Worm (Caenorhabditis elegans): ENCODE measurements around the gene fbxb-85.

Gene fbxb-85

DNA sequence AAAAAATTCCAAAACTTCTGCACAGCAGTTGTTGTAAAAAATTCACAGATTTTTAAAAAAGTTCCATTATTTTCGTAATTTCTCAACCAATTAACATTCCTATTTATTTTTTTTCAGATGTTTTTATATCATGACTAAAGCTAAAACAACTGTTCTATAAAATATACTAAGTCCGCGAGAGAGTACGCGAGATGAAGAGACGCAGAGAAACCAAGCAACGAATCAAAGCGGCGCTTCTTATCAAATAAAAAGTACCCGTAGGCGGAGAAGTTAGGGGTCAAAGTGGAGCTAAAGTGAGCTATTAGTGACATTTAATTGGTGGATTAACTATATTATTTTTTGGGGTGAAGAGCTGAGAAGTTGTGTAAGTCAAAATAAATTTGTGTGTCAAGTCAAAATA, 16.1 kb downstream of the fbxb-85 start, which contains the start of gene sbsp-1:
TSS of gene sbsp-1 (plus strand) at position 301 of the 400 bp plus-strand sequence.
- TF ChIP-seq cog-1 (tag; optimal IDR thresholded peaks at IDR 0.05) (no peak), flt-1 (GFP tag; IDR thresholded peaks at IDR 0.05) (no peak), ztf-29 (GFP tag; IDR thresholded peaks at IDR 0.05) (no peak), ref-1 (GFP tag; conservative IDR thresholded peaks at IDR 0.05) (no peak), tab-1 (GFP tag; IDR thresholded peaks at IDR 0.05) (no peak), ztf-23 (GFP tag; IDR thresholded peaks at IDR 0.05) (no peak), med-1 (GFP tag; optimal IDR thresholded peaks at IDR 0.05; ENCODE audit: insufficient read depth) (no peak), T22C8.4 (GFP tag; IDR thresholded peaks at IDR 0.05) (no peak), klf-2 (GFP tag; conservative IDR thresholded peaks at IDR 0.05) (no peak)

DNA sequence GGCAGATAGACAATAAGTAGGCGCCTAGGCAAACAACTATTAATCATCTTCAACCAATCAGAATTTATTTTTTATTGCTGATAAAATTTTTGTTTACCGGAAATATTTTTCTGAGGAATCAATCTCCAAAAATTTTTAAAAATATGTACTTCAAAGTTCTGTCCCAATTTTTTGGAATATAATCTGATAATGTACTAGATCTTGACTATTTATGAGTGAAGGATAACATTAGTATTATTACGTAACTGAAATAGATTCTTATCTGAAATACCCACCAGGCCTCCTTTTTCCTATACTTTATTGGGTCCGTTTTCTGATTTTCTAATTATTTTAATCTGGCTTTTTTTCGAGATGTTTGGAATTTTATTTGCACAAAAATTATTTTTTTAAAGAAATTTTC, 17.3 kb downstream of the fbxb-85 start:
- TF ChIP-seq flt-1 (GFP tag; IDR thresholded peaks at IDR 0.05), result no peak

DNA sequence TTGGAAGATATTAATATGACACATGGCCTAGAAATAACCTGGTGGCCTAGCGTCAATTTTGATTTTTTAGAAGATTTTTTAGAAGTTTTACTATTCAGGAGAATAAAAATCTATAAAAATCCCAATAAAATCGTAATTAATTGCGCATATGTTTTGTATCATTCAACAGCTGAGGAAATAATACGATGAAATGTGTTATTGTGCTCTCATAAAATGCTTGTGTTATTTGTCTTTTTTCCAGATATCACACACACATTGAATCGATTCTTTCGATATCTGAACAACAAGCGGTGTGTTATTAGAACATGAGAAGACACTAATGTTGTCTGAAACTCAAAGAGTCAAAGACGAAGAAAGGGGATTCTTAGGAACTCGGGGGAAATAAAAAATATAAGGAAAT, 23.7 kb downstream of the fbxb-85 start:
- no peak for TF ChIP-seq tab-1 (GFP tag; IDR thresholded peaks at IDR 0.05)

DNA sequence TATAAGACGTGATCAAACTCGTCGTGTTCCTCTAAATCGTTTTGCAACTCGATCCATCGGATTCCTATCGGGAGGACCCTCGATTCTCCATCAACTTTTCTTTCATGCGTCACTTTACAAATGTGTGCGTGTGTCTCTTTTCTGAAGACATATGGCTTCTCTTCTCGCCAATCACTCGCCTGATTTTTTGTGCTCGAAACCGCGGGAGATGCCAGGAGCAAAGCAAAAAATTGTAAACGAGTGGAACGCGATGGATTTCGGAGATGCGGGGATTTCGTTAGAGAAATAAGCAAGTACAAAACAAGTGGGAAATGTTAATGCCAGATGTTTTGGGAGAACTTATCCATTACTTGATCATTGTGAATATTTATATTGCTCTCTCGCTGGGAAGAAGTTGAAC, 24.6 kb downstream of the fbxb-85 start:
- TF ChIP-seq ztf-23 (GFP tag; IDR thresholded peaks at IDR 0.05) (no peak), T22C8.4 (GFP tag; IDR thresholded peaks at IDR 0.05) (no peak), flt-1 (GFP tag; IDR thresholded peaks at IDR 0.05) (no peak), tab-1 (GFP tag; IDR thresholded peaks at IDR 0.05) (no peak), cog-1 (tag; optimal IDR thresholded peaks at IDR 0.05) (no peak), ztf-29 (GFP tag; IDR thresholded peaks at IDR 0.05) (no peak)

DNA sequence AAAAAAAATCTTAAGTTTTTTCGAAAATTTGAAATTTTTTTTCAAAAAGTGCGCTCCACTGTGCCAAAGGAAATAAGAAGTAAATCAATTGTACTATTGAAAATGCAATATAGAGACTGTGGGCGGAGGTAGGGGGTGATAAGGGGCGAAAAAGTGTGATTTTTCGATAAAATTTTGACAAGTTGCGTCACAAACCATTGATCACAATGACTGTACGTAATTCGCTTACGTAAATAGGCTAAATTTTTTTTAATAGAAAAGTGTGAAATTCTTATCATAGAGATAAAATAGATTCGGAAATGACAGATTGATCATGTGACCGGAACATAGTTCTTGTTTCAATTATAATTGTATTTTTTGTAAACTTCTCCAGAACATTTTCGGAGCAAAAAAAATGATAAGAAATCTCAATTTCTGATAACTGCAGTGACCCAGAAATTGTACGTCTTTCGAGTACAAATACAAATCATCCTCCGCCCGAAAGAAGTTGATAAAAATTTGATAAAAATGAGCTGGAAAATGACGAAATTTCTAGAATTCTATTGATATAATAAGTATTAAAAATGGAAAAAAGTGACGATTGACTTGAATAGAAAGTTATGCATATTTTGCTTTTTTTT, 26.2 kb downstream of the fbxb-85 start:
- TF ChIP-seq ref-1 (GFP tag; conservative IDR thresholded peaks at IDR 0.05) (no peak), med-1 (GFP tag; optimal IDR thresholded peaks at IDR 0.05; ENCODE audit: insufficient read depth) (no peak), ztf-23 (GFP tag; IDR thresholded peaks at IDR 0.05) (no peak), cog-1 (tag; optimal IDR thresholded peaks at IDR 0.05) (no peak), tab-1 (GFP tag; IDR thresholded peaks at IDR 0.05) (no peak), T22C8.4 (GFP tag; IDR thresholded peaks at IDR 0.05) (no peak), ztf-29 (GFP tag; IDR thresholded peaks at IDR 0.05) (no peak), flt-1 (GFP tag; IDR thresholded peaks at IDR 0.05) (no peak), klf-2 (GFP tag; conservative IDR thresholded peaks at IDR 0.05) (no peak)

DNA sequence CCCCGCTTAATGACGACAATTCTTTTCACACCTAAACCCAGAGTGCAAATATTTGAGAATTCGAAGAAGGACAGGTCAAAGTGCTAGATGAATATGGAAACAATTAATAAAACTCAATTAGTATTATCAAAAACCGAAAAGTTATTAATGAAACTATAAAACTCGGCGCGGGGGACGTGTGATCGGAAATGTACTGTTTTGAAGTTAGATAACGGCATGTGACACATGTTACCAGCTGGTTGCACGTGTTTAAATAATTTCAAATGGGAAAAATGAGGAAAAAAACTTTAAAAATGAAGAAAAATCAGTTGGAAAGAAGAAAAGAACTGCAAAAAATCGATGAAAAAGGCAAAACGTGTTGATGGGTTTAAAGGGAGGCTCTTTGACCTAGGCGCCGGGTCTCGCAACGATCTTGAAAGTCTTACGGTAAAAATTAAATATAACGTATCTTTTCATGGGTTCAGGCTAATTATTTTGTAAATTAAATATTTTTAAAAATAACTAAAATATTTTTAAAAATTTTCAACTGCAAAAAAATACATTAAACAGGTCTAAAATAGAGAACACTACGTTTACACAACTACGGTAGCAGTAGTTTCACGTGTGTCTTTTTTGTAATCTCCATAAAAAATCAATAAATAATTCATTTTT, 28.0 kb downstream of the fbxb-85 start:
- TF ChIP-seq cog-1 (tag; optimal IDR thresholded peaks at IDR 0.05), result no peak
- TF ChIP-seq ref-1 (GFP tag; conservative IDR thresholded peaks at IDR 0.05), result no peak
- TF ChIP-seq klf-2 (GFP tag; conservative IDR thresholded peaks at IDR 0.05), result no peak
- TF ChIP-seq ztf-29 (GFP tag; IDR thresholded peaks at IDR 0.05), result no peak

DNA sequence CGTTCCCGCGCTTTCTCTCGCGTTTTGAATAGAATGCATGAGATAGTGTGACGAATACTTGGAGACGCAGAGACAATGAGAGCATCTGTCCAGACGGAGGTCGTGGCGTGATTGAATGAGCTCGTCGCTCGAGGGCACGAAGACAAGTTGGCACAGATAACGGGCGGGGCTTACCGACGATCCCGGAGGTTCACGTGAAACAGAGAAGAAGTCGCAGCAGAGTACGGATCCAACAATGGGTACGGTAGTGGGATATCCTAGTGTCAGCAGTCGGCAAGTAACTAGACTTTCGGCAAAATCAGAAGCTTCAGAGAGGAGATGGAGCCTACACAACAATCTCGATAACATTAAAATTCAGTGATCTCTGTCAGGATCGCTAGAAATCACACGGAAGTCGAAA, 29.0 kb downstream of the fbxb-85 start:
- no peak for TF ChIP-seq klf-2 (GFP tag; conservative IDR thresholded peaks at IDR 0.05)
- no peak for TF ChIP-seq ztf-29 (GFP tag; IDR thresholded peaks at IDR 0.05)
- TF ChIP-seq cog-1 (tag; optimal IDR thresholded peaks at IDR 0.05), result no peak
- TF ChIP-seq flt-1 (GFP tag; IDR thresholded peaks at IDR 0.05), result no peak
- TF ChIP-seq tab-1 (GFP tag; IDR thresholded peaks at IDR 0.05), result no peak

DNA sequence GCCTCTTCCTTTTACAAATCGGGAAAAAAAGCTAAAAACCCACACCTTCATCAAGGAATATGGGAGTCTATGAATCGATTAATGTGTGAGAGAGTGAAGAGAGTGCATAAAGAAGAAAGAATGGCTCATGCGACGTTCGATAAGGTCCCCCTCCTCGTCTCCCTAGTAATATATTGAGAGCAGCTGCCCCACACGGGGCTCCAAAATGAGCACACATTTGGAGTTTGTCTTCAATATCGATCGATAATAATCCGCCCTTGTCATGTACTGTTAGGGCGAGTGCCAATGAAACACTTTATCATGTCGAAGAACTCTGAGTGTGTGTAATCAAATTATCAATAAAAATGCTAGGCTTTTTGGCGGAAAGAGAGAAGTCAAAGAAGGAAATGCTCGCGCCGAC, 29.5 kb downstream of the fbxb-85 start:
- peak; percentile 47; the same call in 1 of the 2 replicates for TF ChIP-seq T22C8.4 (GFP tag; IDR thresholded peaks at IDR 0.05)
- TF ChIP-seq klf-2 (GFP tag; conservative IDR thresholded peaks at IDR 0.05), result no peak

DNA sequence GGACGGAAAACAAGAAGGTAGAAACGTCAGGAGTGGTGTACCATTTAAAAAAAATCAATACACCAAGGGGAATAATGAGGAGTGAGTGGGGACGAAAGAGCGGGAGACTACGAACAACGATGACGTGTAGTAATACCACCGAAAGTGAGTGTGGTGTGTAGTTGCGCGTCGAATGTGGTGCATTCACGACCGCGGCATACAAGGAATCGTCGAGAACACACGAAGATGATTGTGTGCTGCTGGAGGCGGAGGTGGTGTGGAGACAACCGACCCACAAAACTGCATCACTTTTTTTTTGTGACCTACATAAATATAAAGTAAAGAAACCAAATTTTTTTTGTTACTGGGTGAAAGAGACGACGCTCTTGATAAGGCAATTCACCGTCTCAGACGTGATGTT, 30.4 kb downstream of the fbxb-85 start:
- TF ChIP-seq klf-2 (GFP tag; conservative IDR thresholded peaks at IDR 0.05) (no peak), T22C8.4 (GFP tag; IDR thresholded peaks at IDR 0.05) (peak; percentile 48; the same call in 1 of the 2 replicates), med-1 (GFP tag; optimal IDR thresholded peaks at IDR 0.05; ENCODE audit: insufficient read depth) (no peak), flt-1 (GFP tag; IDR thresholded peaks at IDR 0.05) (peak; percentile 58; the same call in 1 of the 2 replicates), ref-1 (GFP tag; conservative IDR thresholded peaks at IDR 0.05) (no peak), tab-1 (GFP tag; IDR thresholded peaks at IDR 0.05) (no peak), ztf-29 (GFP tag; IDR thresholded peaks at IDR 0.05) (no peak), ztf-23 (GFP tag; IDR thresholded peaks at IDR 0.05) (peak; percentile 66; the same call in 1 of the 2 replicates), cog-1 (tag; optimal IDR thresholded peaks at IDR 0.05) (no peak)

DNA sequence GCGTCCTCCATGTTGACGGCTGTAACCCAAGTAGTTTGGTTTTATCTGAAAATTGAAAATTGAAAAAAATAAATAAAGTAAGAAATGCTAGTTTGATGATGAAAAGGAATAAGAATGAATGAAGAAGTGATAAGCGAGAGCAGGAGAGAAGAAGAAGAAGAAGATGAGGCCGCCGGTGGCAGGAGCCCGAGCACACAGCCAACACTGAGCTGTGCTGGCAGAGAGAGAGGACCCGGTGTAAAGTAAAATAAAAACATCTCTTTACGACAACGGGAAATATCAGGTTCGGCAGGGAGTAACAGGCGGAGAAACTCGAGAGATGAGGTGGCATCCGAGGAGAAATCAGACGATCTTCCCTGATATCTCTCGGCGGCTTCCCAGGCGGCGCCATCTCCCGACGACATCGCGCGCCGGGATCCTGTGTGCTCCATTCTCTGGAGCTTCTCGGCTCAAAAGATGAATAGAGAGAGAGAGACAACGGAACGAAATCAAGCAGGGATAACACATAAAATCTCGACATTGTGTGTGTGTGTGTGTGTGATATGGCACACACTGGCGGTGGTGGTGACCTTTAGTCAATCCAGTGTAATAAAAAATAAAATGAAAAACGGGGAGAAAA, 31.9 kb downstream of the fbxb-85 start, which contains the start of gene sca-1:
TSS of gene sca-1 (minus strand) at position 51 of the 619 bp plus-strand sequence.
- TF ChIP-seq ztf-23 (GFP tag; IDR thresholded peaks at IDR 0.05) (no peak), tab-1 (GFP tag; IDR thresholded peaks at IDR 0.05) (no peak), ztf-29 (GFP tag; IDR thresholded peaks at IDR 0.05) (no peak), flt-1 (GFP tag; IDR thresholded peaks at IDR 0.05) (no peak), cog-1 (tag; optimal IDR thresholded peaks at IDR 0.05) (no peak), klf-2 (GFP tag; conservative IDR thresholded peaks at IDR 0.05) (no peak), ref-1 (GFP tag; conservative IDR thresholded peaks at IDR 0.05) (no peak), T22C8.4 (GFP tag; IDR thresholded peaks at IDR 0.05) (no peak), med-1 (GFP tag; optimal IDR thresholded peaks at IDR 0.05; ENCODE audit: insufficient read depth) (no peak)
